Worm (Caenorhabditis elegans) whole organism, L4 larva: ENCODE data around the gene Y7A9D.1.

Experiments used
- F10B5.3 ChIP-seq: sonication (generic microtip); optimal IDR thresholded peaks from 2 replicates; lab custom pipeline; 2016; ENCODE audit warnings: mild to moderate bottlenecking, missing genetic modification characterization, missing compliant biosample characterization
- F26F4.8 ChIP-seq: fragments of 200-800 bp; sonication (Bioruptor generic); conservative IDR thresholded peaks from 2 replicates; pipeline ENCODE4 v1.3.6; 2022; ENCODE audit warnings: missing genetic modification characterization, missing compliant biosample characterization
- F44E2.7 ChIP-seq: fragments of 200-800 bp; sonication (Bioruptor generic); IDR thresholded peaks from 2 replicates; pipeline ENCODE4 v2.1.2; 2022; ENCODE audit warnings: missing genetic modification characterization, missing compliant biosample characterization
- R02D3.7 ChIP-seq: fragments of 150-350 bp; sonication (generic microtip); optimal IDR thresholded peaks from 3 replicates; lab custom pipeline; 2014; ENCODE audit warnings: missing biosample characterization, missing genetic modification characterization
- Y48G9A.11 ChIP-seq: fragments of 200-800 bp; sonication (Bioruptor generic); IDR thresholded peaks from 2 replicates; pipeline ENCODE4 v1.3.6; 2022; ENCODE audit warnings: missing genetic modification reagents, missing genetic modification characterization, missing compliant biosample characterization
- ZK337.2 ChIP-seq: fragments of 200-800 bp; sonication (Bioruptor generic); IDR thresholded peaks from 2 replicates; pipeline ENCODE4 v1.3.6; 2022; ENCODE audit warnings: missing genetic modification reagents, missing genetic modification characterization, missing compliant biosample characterization
- aha-1 ChIP-seq: fragments of 150-350 bp; peaks from one replicate; lab custom pipeline; 2014; ENCODE audit warnings: missing biosample characterization, missing genetic modification characterization
- aly-2 ChIP-seq: sonication (generic microtip); optimal IDR thresholded peaks from 2 replicates; lab custom pipeline; 2018; ENCODE audit warnings: missing biosample characterization, missing genetic modification characterization
- ama-1 ChIP-seq: fragments of 150-350 bp; optimal IDR thresholded peaks from 2 replicates; lab custom pipeline; 2014; ENCODE audit warnings: inconsistent platforms, mixed read lengths
- arid-1 ChIP-seq: fragments of 200-800 bp; sonication (Bioruptor generic); conservative IDR thresholded peaks from 2 replicates; pipeline ENCODE4 v1.3.6; 2022; ENCODE audit warnings: missing genetic modification reagents, missing genetic modification characterization, missing compliant biosample characterization
- attf-4 ChIP-seq: sonication (generic microtip); optimal IDR thresholded peaks from 3 replicates; lab custom pipeline; 2017; ENCODE audit warnings: missing biosample characterization, missing genetic modification characterization
- ceh-28 ChIP-seq: fragments of 150-350 bp; optimal IDR thresholded peaks from 2 replicates; lab custom pipeline; 2014; ENCODE audit warnings: missing biosample characterization, missing genetic modification reagents, missing genetic modification characterization
- ceh-44 ChIP-seq: fragments of 200-800 bp; sonication (Bioruptor generic); IDR thresholded peaks from 2 replicates; pipeline ENCODE4 v1.3.6; 2022; ENCODE audit warnings: missing genetic modification reagents, missing genetic modification characterization, missing compliant biosample characterization
- daf-16 ChIP-seq, 3 experiments: sonication (generic microtip); optimal IDR thresholded peaks; 2 replicates each; lab custom pipeline; 2016 to 2017; ENCODE audit warnings: missing genetic modification characterization in 3 of 3, missing genetic modification reagents in 3 of 3, mild to moderate bottlenecking in 2 of 3, missing compliant biosample characterization in 2 of 3, missing biosample characterization in 1 of 3, moderate library complexity in 1 of 3
- dpl-1 ChIP-seq: fragments of 150-350 bp; optimal IDR thresholded peaks from 2 replicates; lab custom pipeline; 2014; ENCODE audit warnings: missing biosample characterization, missing genetic modification reagents, missing genetic modification characterization
- dve-1 ChIP-seq: sonication (generic microtip); optimal IDR thresholded peaks from 2 replicates; lab custom pipeline; 2017; ENCODE audit warnings: antibody characterized with exemption, mild to moderate bottlenecking, missing genetic modification characterization, missing compliant biosample characterization; ENCODE audit not compliant: insufficient read depth
- egl-27 ChIP-seq: sonication (generic microtip); optimal IDR thresholded peaks from 3 replicates; lab custom pipeline; 2017; ENCODE audit warnings: missing biosample characterization, missing genetic modification reagents, missing genetic modification characterization
- egl-43 ChIP-seq: fragments of 200-800 bp; sonication (Bioruptor generic); IDR thresholded peaks from 2 replicates; pipeline ENCODE4 v1.3.6; 2022; ENCODE audit warnings: missing genetic modification reagents, missing genetic modification characterization, missing compliant biosample characterization
- fkh-10 ChIP-seq: fragments of 150-350 bp; optimal IDR thresholded peaks from 2 replicates; lab custom pipeline; 2014; ENCODE audit warnings: missing biosample characterization, missing genetic modification reagents, missing genetic modification characterization
- fos-1 ChIP-seq: fragments of 150-350 bp; optimal IDR thresholded peaks from 2 replicates; lab custom pipeline; 2014; ENCODE audit warnings: missing biosample characterization, missing genetic modification characterization
- gei-8 ChIP-seq: fragments of 200-800 bp; sonication (Bioruptor generic); optimal IDR thresholded peaks from 2 replicates; lab custom pipeline; 2018; ENCODE audit warnings: mild to moderate bottlenecking, missing genetic modification characterization, missing compliant biosample characterization
- hlh-30 ChIP-seq: sonication (generic microtip); optimal IDR thresholded peaks from 2 replicates; lab custom pipeline; 2017; ENCODE audit warnings: antibody characterized with exemption, mild to moderate bottlenecking, missing genetic modification characterization, missing compliant biosample characterization; ENCODE audit not compliant: insufficient read depth
- hmg-1.1 ChIP-seq: fragments of 200-800 bp; sonication (Bioruptor generic); IDR thresholded peaks from 2 replicates; pipeline ENCODE4 v1.3.6; 2022; ENCODE audit warnings: missing genetic modification reagents, missing genetic modification characterization, missing compliant biosample characterization
- lim-7 ChIP-seq: fragments of 200-800 bp; sonication (Bioruptor generic); IDR thresholded peaks from 2 replicates; pipeline ENCODE4 v1.3.6; 2022; ENCODE audit warnings: missing genetic modification characterization, missing compliant biosample characterization
- lin-13 ChIP-seq: fragments of 150-350 bp; optimal IDR thresholded peaks from 2 replicates; lab custom pipeline; 2014; ENCODE audit warnings: missing biosample characterization, missing genetic modification reagents, missing genetic modification characterization
- lin-38 ChIP-seq: fragments of 200-800 bp; sonication (Bioruptor generic); IDR thresholded peaks from 2 replicates; pipeline ENCODE4 v1.3.6; 2022; ENCODE audit warnings: missing genetic modification reagents, missing genetic modification characterization, missing compliant biosample characterization
- lin-39 ChIP-seq: fragments of 150-350 bp; optimal IDR thresholded peaks from 2 replicates; lab custom pipeline; 2014; ENCODE audit warnings: missing biosample characterization, missing genetic modification reagents, missing genetic modification characterization
- lir-3 ChIP-seq: sonication (generic microtip); optimal IDR thresholded peaks from 2 replicates; lab custom pipeline; 2016; ENCODE audit warnings: mild to moderate bottlenecking, missing genetic modification characterization, missing compliant biosample characterization
- lsy-2 ChIP-seq, 2 experiments: fragments of 150-350 bp in 1 of 2; sonication (generic microtip) in 1 of 2; optimal IDR thresholded peaks; 2 replicates each; lab custom pipeline; 2014 to 2017; ENCODE audit warnings: missing biosample characterization in 2 of 2, missing genetic modification characterization in 2 of 2
- madf-5 ChIP-seq, 2 experiments: fragments of 200-800 bp; sonication (Bioruptor generic); IDR thresholded peaks; 2 replicates each; pipeline ENCODE4 v1.3.6; 2022; ENCODE audit warnings: missing compliant biosample characterization in 2 of 2, missing genetic modification characterization in 2 of 2
- mdt-29 ChIP-seq: fragments of 200-800 bp; sonication (Bioruptor generic); IDR thresholded peaks from 2 replicates; pipeline ENCODE4 v1.3.6; 2022; ENCODE audit warnings: missing genetic modification reagents, missing genetic modification characterization, missing compliant biosample characterization
- mes-2 ChIP-seq: sonication (generic microtip); optimal IDR thresholded peaks from 2 replicates; lab custom pipeline; 2016; ENCODE audit warnings: missing genotype, mild to moderate bottlenecking, missing genetic modification characterization, missing compliant biosample characterization; ENCODE audit not compliant: poor library complexity, severe bottlenecking
- mxl-2 ChIP-seq: fragments of 200-800 bp; sonication (Bioruptor generic); conservative IDR thresholded peaks from 2 replicates; pipeline ENCODE4 v1.3.6; 2022; ENCODE audit warnings: missing genetic modification reagents, missing genetic modification characterization, missing compliant biosample characterization
- mxl-3 ChIP-seq: fragments of 200-800 bp; sonication (Bioruptor generic); optimal IDR thresholded peaks from 2 replicates; lab custom pipeline; 2018; ENCODE audit warnings: mild to moderate bottlenecking, missing genetic modification characterization, missing compliant biosample characterization
- nhr-25 ChIP-seq: sonication (generic microtip); optimal IDR thresholded peaks from 2 replicates; lab custom pipeline; 2017; ENCODE audit warnings: missing genetic modification characterization, mild to moderate bottlenecking, missing compliant biosample characterization, antibody characterized with exemption, moderate library complexity, borderline replicate concordance; ENCODE audit not compliant: insufficient read depth
- nhr-42 ChIP-seq: fragments of 200-800 bp; sonication (Bioruptor generic); IDR thresholded peaks from 2 replicates; pipeline ENCODE4 v1.3.6; 2022; ENCODE audit warnings: missing genetic modification characterization, missing compliant biosample characterization
- nhr-76 ChIP-seq: fragments of 150-350 bp; optimal IDR thresholded peaks from 2 replicates; lab custom pipeline; 2014; ENCODE audit warnings: missing biosample characterization, missing genetic modification characterization
- nhr-77 ChIP-seq: fragments of 150-350 bp; optimal IDR thresholded peaks from 2 replicates; lab custom pipeline; 2014; ENCODE audit warnings: missing biosample characterization, missing genetic modification characterization
- sdz-12 ChIP-seq: fragments of 200-800 bp; sonication (Bioruptor generic); optimal IDR thresholded peaks from 2 replicates; lab custom pipeline; 2018; ENCODE audit warnings: mild to moderate bottlenecking, missing genetic modification characterization, missing compliant biosample characterization
- skn-1 ChIP-seq: fragments of 150-350 bp; optimal IDR thresholded peaks from 2 replicates; lab custom pipeline; 2014; ENCODE audit warnings: missing biosample characterization, missing genetic modification characterization
- snpc-1.2 ChIP-seq: fragments of 200-800 bp; sonication (Bioruptor generic); IDR thresholded peaks from 2 replicates; pipeline ENCODE4 v1.3.6; 2022; ENCODE audit warnings: missing genetic modification reagents, missing genetic modification characterization, missing compliant biosample characterization
- unc-130 ChIP-seq: sonication (generic microtip); optimal IDR thresholded peaks from 2 replicates; lab custom pipeline; 2016; ENCODE audit warnings: missing genetic modification reagents, missing genetic modification characterization, missing compliant biosample characterization
- zfp-3 ChIP-seq: fragments of 200-800 bp; sonication (Bioruptor generic); conservative IDR thresholded peaks from 2 replicates; pipeline ENCODE4 v1.3.6; 2022; ENCODE audit warnings: missing genetic modification reagents, missing genetic modification characterization, missing compliant biosample characterization
- zip-2 ChIP-seq: fragments of 150-350 bp; optimal IDR thresholded peaks from 2 replicates; lab custom pipeline; 2014; ENCODE audit warnings: missing biosample characterization, missing genetic modification characterization

Y7A9D.1 gene

DNA sequence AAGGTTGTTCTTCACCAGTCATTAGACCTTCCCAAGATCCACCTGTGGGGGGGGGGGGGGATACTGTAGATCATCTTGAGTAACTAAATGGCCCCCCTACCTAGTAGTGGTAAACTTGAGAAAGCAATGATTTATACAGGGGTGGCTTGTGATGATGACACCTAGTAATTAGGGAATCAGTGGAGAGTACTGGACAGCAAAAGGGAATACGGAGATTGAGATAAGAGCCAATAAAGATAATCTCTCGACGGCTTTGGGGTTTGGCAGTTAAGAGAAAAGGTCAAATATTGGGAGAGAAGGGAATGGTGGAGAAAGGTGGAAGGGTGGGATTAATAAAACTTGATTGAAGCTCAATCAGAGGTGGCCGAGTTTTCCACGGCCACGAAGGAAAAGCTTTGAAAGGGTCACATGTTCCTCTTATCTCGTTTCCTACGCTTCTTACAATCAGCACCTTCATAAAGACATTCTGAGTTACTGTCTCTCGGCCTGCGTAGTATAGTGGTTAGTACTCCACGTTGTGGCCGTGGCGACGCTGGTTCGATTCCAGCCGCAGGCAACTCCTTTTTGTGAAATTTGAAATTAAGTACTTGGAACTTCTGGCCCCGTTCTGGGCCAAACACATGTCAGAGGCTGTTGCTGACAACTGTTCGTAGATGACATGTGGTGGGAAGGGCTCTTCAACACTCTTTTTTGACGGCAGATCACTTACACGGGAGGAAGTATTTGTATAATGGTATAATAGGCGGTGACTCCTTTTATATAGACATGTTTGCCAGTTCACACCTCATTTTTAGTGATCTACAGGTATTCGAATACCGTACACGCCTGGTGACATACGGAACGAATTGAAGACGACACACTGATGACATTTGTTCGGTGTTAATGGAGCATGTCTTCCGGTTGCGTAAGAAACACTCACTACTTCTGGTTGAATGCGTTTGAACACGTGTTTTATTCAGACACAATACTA lies 18.7 kb upstream of the Y7A9D.1 start (continued):
- TF ChIP-seq nhr-77 (no peak), F10B5.3 (tag; lab: Kevin White, UChicago) (no peak), lin-39 (tag; lab: Kevin White, UChicago) (no peak), lin-38 (GFP tag; lab: Robert Waterston, UW) (peak; percentile 83), madf-5 (GFP tag; IDR thresholded peaks at IDR 0.05; lab: Robert Waterston, UW) (peak; percentile 71 to 86; a peak in 2 of 4 replicates), F44E2.7 (GFP tag; lab: Robert Waterston, UW) (0 out of 2 replicates have a peak, but pooled peaks have one; percentile 73), attf-4 (tag; lab: Kevin White, UChicago) (no peak), snpc-1.2 (GFP tag; lab: Robert Waterston, UW) (peak; percentile 97), mxl-2 (0 out of 2 replicates have a peak, but pooled peaks have one; percentile 33), arid-1 (GFP tag; lab: Robert Waterston, UW) (peak; percentile 93), mes-2 (tag; lab: Kevin White, UChicago) (peak; percentile 63), daf-16 (GFP tag; optimal IDR thresholded peaks at IDR 0.05; lab: Kevin White, UChicago) (peak; percentile 29 to 93), daf-16 (tag; optimal IDR thresholded peaks at IDR 0.05; lab: Kevin White, UChicago) (peak; percentile 38), nhr-76 (tag; lab: Kevin White, UChicago) (no peak), lir-3 (tag; lab: Kevin White, UChicago) (peak; percentile 47), zfp-3 (GFP tag; lab: Robert Waterston, UW) (0 out of 2 replicates have a peak, but pooled peaks have one; percentile 44), unc-130 (GFP tag; lab: Kevin White, UChicago) (peak; percentile 35), aly-2 (tag; lab: Kevin White, UChicago) (no peak), ZK337.2 (GFP tag; lab: Robert Waterston, UW) (peak; percentile 55; the same call in 1 of the 2 replicates), dpl-1 (GFP tag; lab: Kevin White, UChicago) (no peak), hmg-1.1 (peak; percentile 60; the same call in 1 of the 2 replicates), fkh-10 (GFP tag; lab: Kevin White, UChicago) (no peak), ama-1 (lab: Kevin White, UChicago) (no peak), egl-43 (GFP tag; lab: Robert Waterston, UW) (peak; percentile 89), hlh-30 (peak; percentile 68), lsy-2 (tag; optimal IDR thresholded peaks at IDR 0.05; lab: Kevin White, UChicago) (peak in 1 of 2 experiments; percentile 27), nhr-42 (no peak; the same call in 1 of the 2 replicates), mdt-29 (GFP tag; lab: Robert Waterston, UW) (peak; percentile 61), aha-1 (tag; lab: Kevin White, UChicago) (peak; percentile 29), skn-1 (no peak), nhr-25 (no peak), sdz-12 (GFP tag; lab: Kevin White, UChicago) (no peak), lin-13 (peak; percentile 84), R02D3.7 (tag; lab: Kevin White, UChicago) (no peak), gei-8 (GFP tag; lab: Kevin White, UChicago) (peak; percentile 85)

- TF ChIP-seq zip-2 (tag; lab: Kevin White, UChicago) (no peak), fos-1 (tag; lab: Kevin White, UChicago) (no peak), F26F4.8 (GFP tag; lab: Robert Waterston, UW) (peak; percentile 81), madf-5 (GFP tag; IDR thresholded peaks at IDR 0.05; lab: Robert Waterston, UW) (peak; percentile 36 to 79; a peak in 1 of 4 replicates), Y48G9A.11 (GFP tag; lab: Robert Waterston, UW) (peak; percentile 28; the same call in 1 of the 2 replicates), ceh-28 (tag; lab: Kevin White, UChicago) (no peak), ceh-44 (peak; percentile 66; the same call in 1 of the 2 replicates), mxl-3 (GFP tag; lab: Kevin White, UChicago) (no peak), daf-16 (GFP tag; optimal IDR thresholded peaks at IDR 0.05; lab: Kevin White, UChicago) (peak in 1 of 2 experiments; percentile 76), daf-16 (tag; optimal IDR thresholded peaks at IDR 0.05; lab: Kevin White, UChicago) (peak; percentile 49), mdt-29 (GFP tag; lab: Robert Waterston, UW) (no peak), lim-7 (GFP tag; lab: Robert Waterston, UW) (peak; percentile 79), ama-1 (lab: Kevin White, UChicago) (no peak), zfp-3 (GFP tag; lab: Robert Waterston, UW) (0 out of 2 replicates have a peak, but pooled peaks have one; percentile 31), snpc-1.2 (GFP tag; lab: Robert Waterston, UW) (peak; percentile 96), lin-38 (GFP tag; lab: Robert Waterston, UW) (peak; percentile 79), dve-1 (tag; lab: Kevin White, UChicago) (peak; percentile 50), egl-43 (GFP tag; lab: Robert Waterston, UW) (peak; percentile 84), skn-1 (no peak), egl-27 (tag; lab: Kevin White, UChicago) (no peak), mes-2 (tag; lab: Kevin White, UChicago) (peak; percentile 49), mxl-2 (no peak)
Observed at ce11 chrIV:16399776-16400368, 17.9 kb upstream of the Y7A9D.1 start, which contains the start of gene Y65A5A.1. Gene Y65A5A.1, minus strand, starts transcription at chrIV:16399826.
